Worm (Caenorhabditis elegans) whole organism, early embryonic: ENCODE results near the gene Y48A6B.8.

ENCODE experiments used
- B0310.2 ChIP-seq: sonication (generic microtip); optimal IDR thresholded peaks from 2 replicates; lab custom pipeline; 2016; ENCODE audit warnings: mild to moderate bottlenecking, missing genetic modification characterization, missing compliant biosample characterization
- F13C5.2 ChIP-seq: sonication (generic microtip); optimal IDR thresholded peaks from 2 replicates; lab custom pipeline; 2017; ENCODE audit warnings: mild to moderate bottlenecking, missing genetic modification characterization, inconsistent platforms, missing compliant biosample characterization
- aly-1 ChIP-seq: sonication (generic microtip); optimal IDR thresholded peaks from 2 replicates; lab custom pipeline; 2016; ENCODE audit warnings: missing genetic modification characterization, missing compliant biosample characterization
- ama-1 ChIP-seq: fragments of 150-350 bp; optimal IDR thresholded peaks from 2 replicates; lab custom pipeline; 2014
- ceh-13 ChIP-seq: fragments of 200-800 bp; sonication (Bioruptor generic); optimal IDR thresholded peaks from 2 replicates; lab custom pipeline; 2018; ENCODE audit warnings: mild to moderate bottlenecking, missing genetic modification characterization, missing compliant biosample characterization
- ceh-36 ChIP-seq: sonication (generic microtip); optimal IDR thresholded peaks from 2 replicates; lab custom pipeline; 2016; ENCODE audit warnings: missing genetic modification characterization, inconsistent platforms, missing compliant biosample characterization
- ets-7 ChIP-seq: sonication (generic microtip); optimal IDR thresholded peaks from 2 replicates; lab custom pipeline; 2016; ENCODE audit warnings: missing genotype, missing genetic modification characterization, missing compliant biosample characterization
- flt-1 ChIP-seq: fragments of 200-800 bp; sonication (Bioruptor generic); IDR thresholded peaks from 2 replicates; pipeline ENCODE4 v1.3.6; 2022; ENCODE audit warnings: missing genetic modification characterization, missing compliant biosample characterization
- hmbx-1 ChIP-seq: sonication (generic microtip); optimal IDR thresholded peaks from 2 replicates; lab custom pipeline; 2016; ENCODE audit warnings: mild to moderate bottlenecking, missing genetic modification characterization, missing compliant biosample characterization
- hmg-4 ChIP-seq: fragments of 200-800 bp; sonication (Bioruptor generic); optimal IDR thresholded peaks from 2 replicates; lab custom pipeline; 2018; ENCODE audit warnings: mild to moderate bottlenecking, missing genetic modification characterization, missing compliant biosample characterization
- hnd-1 ChIP-seq: sonication (generic microtip); optimal IDR thresholded peaks from 2 replicates; lab custom pipeline; 2016; ENCODE audit warnings: missing genetic modification characterization, missing compliant biosample characterization
- pes-1 ChIP-seq: fragments of 200-800 bp; sonication (Bioruptor generic); IDR thresholded peaks from 2 replicates; pipeline ENCODE4 v1.3.6; 2022; ENCODE audit warnings: missing genetic modification reagents, missing genetic modification characterization, missing compliant biosample characterization
- scrt-1 ChIP-seq: fragments of 200-800 bp; sonication (Bioruptor generic); IDR thresholded peaks from 2 replicates; pipeline ENCODE4 v1.3.6; 2022; ENCODE audit warnings: missing genetic modification characterization, missing compliant biosample characterization
- sea-1 ChIP-seq: fragments of 200-800 bp; sonication (Bioruptor generic); conservative IDR thresholded peaks from 2 replicates; pipeline ENCODE4 v1.3.6; 2022; ENCODE audit warnings: missing genetic modification characterization, missing compliant biosample characterization
- tbx-11 ChIP-seq: fragments of 200-800 bp; sonication (Bioruptor generic); IDR thresholded peaks from 2 replicates; pipeline ENCODE4 v1.3.6; 2022; ENCODE audit warnings: missing genetic modification characterization, missing compliant biosample characterization
- tbx-37 ChIP-seq: fragments of 200-800 bp; sonication (Bioruptor generic); conservative IDR thresholded peaks from 2 replicates; pipeline ENCODE4 v1.3.6; 2022; ENCODE audit warnings: missing genetic modification reagents, missing genetic modification characterization, missing compliant biosample characterization
- tra-4 ChIP-seq: sonication (generic microtip); optimal IDR thresholded peaks from 2 replicates; lab custom pipeline; 2017; ENCODE audit warnings: missing genetic modification characterization, missing compliant biosample characterization

The Y48A6B.8 gene

DNA sequence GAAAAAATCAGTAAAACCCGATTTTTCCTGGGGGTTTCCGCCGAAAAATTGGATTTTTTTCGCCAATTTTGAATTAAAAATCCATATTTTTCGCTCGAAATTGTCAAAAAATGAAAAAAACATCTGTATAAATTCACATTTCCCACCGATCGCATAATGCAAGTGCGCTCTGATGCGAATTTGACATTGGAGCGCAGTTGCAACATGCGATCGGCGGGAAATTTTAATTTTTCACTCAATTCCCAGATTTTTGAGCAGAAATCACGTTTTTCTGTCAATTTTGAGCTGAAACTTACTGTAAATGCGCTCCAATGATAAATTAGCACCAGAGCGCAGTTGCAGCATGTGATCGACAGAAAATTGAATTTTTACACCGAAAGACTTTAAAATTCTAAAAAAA is 35.3 kb upstream of the Y48A6B.8 start:
- no peak for TF ChIP-seq ceh-13 (GFP tag; lab: Kevin White, UChicago)
- TF ChIP-seq F13C5.2: no peak
- no peak for TF ChIP-seq ceh-36 (tag; lab: Kevin White, UChicago)
- no peak for TF ChIP-seq pes-1 (GFP tag; lab: Robert Waterston, UW)
- no peak for TF ChIP-seq B0310.2 (tag; lab: Kevin White, UChicago)
- TF ChIP-seq scrt-1 (GFP tag; lab: Robert Waterston, UW): no peak
- TF ChIP-seq tra-4 (tag; lab: Kevin White, UChicago): no peak
- no peak for TF ChIP-seq tbx-11 (GFP tag; lab: Robert Waterston, UW)
- TF ChIP-seq ama-1 (lab: Kevin White, UChicago): no peak
- TF ChIP-seq hmg-4 (GFP tag; lab: Kevin White, UChicago): no peak

DNA sequence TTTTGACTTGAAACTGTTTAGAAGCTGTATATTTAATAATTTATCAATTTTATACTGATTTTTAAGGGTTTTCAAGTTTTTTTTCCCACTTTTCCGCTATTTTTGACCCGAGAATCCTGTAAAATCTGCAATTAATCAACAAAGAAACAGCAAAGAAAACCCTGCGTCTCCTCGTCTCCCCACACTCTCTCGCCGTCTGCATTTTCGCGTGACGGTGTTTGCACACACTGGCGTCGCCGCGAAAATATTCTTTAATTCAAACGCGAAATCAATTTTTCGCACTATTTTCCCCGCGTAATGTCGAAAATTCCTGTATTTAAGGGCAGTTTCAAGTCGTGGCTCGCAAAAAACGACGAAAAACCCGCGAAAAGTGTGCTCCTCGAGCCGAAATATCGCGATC is 34.0 kb upstream of the Y48A6B.8 start, which contains the start of gene rsa-2:
Gene rsa-2 (plus strand): TSS at position 221 of the 400 bp plus-strand sequence.
- TF ChIP-seq ets-7 (tag; lab: Kevin White, UChicago) (no peak), scrt-1 (GFP tag; lab: Robert Waterston, UW) (no peak), hmbx-1 (no peak), sea-1 (GFP tag; lab: Robert Waterston, UW) (no peak), hmg-4 (GFP tag; lab: Kevin White, UChicago) (no peak), tra-4 (tag; lab: Kevin White, UChicago) (no peak), tbx-11 (GFP tag; lab: Robert Waterston, UW) (no peak), F13C5.2 (peak; percentile 52)

DNA sequence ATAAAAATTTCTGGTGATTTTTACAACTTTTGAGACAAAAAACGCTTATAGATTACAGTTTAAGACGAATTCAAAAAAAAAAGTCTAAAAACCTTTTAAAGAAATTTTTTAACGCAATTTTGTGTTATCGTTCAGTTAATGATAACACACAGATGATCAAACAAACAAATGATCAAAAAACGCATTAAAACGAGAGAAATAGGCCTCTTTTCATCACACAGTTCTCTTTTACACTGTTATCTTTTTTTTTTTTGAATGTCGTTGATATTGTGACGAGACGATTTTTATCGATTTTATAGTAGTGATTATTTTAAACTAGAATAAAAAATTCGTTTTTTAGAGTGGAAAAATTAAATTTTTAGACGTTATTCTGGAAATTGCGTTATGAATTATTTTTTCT is 30.5 kb upstream of the Y48A6B.8 start:
- TF ChIP-seq ceh-36 (tag; lab: Kevin White, UChicago): no peak
- no peak for TF ChIP-seq hmg-4 (GFP tag; lab: Kevin White, UChicago)
- no peak for TF ChIP-seq tbx-11 (GFP tag; lab: Robert Waterston, UW)
- TF ChIP-seq B0310.2 (tag; lab: Kevin White, UChicago): no peak
- no peak for TF ChIP-seq hnd-1 (tag; lab: Kevin White, UChicago)
- no peak for TF ChIP-seq aly-1 (tag; lab: Kevin White, UChicago)
- no peak for TF ChIP-seq ets-7 (tag; lab: Kevin White, UChicago)
- TF ChIP-seq tbx-37 (GFP tag; lab: Robert Waterston, UW): no peak
- TF ChIP-seq flt-1 (GFP tag; lab: Robert Waterston, UW): no peak
- no peak for TF ChIP-seq sea-1 (GFP tag; lab: Robert Waterston, UW)
- no peak for TF ChIP-seq scrt-1 (GFP tag; lab: Robert Waterston, UW)
- no peak for TF ChIP-seq ceh-13 (GFP tag; lab: Kevin White, UChicago)
- TF ChIP-seq F13C5.2: no peak
- TF ChIP-seq ama-1 (lab: Kevin White, UChicago): no peak
- no peak for TF ChIP-seq hmbx-1
- no peak for TF ChIP-seq tra-4 (tag; lab: Kevin White, UChicago)
- TF ChIP-seq pes-1 (GFP tag; lab: Robert Waterston, UW): no peak

DNA sequence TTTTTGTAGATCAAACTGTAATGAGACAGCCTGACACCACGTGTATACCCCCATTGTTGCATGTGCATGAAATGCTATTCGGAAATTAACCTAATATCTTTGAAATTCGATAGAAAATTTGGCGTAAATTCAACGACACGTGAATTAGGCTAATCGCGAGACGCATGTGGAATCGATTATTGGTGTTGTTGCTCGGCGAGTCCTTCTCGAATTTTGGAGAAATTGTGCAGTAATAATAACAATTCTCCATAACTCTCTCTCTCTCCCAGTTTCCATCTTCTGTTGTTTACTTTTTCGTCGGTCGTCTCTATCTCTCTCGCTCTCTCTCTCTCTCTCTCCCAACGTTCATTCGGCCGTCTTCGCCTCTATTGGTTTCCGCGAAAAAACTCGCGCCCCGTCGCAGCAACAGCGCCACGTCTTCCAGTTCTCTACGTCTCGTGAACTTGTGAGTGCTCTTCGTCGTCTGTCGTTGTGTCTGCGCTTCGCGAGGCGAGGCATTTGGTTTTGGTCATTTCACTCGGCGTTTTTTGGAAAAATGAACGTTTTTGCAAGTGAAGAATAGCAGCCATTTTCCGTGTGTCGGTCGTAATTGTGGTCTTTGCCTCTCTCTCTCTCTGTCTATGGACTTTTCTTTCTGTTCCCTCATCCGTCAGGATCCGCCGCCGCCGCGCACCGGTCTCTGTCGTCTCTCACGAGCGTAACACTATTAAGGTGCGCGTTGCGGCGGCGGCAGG is 25.5 kb upstream of the Y48A6B.8 start:
- TF ChIP-seq hnd-1 (tag; lab: Kevin White, UChicago) (no peak), aly-1 (tag; lab: Kevin White, UChicago) (no peak), sea-1 (GFP tag; lab: Robert Waterston, UW) (no peak), flt-1 (GFP tag; lab: Robert Waterston, UW) (no peak), ama-1 (lab: Kevin White, UChicago) (no peak), tra-4 (tag; lab: Kevin White, UChicago) (no peak), tbx-11 (GFP tag; lab: Robert Waterston, UW) (no peak), ceh-36 (tag; lab: Kevin White, UChicago) (no peak), ets-7 (tag; lab: Kevin White, UChicago) (no peak)

DNA sequence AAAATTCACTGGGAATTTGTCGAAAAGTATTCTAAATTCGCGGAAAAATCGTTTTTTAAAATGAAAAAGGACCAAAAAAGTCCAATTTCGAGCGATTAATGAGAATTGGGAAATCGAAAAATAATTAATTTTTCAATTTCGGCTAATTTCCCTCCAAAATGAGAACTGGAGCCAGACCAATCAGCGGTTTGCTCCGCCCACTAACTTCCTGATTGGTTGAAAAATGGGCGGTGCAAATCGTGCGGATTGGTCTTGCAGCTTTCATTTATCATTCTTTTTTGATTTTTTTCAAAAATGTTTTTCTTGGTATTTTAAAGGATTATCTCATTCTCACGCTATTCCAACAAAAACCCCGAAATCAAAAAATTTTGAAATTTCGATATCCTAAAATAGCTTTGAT is 24.8 kb upstream of the Y48A6B.8 start:
- no peak for TF ChIP-seq tbx-11 (GFP tag; lab: Robert Waterston, UW)
- TF ChIP-seq pes-1 (GFP tag; lab: Robert Waterston, UW): no peak
- TF ChIP-seq tra-4 (tag; lab: Kevin White, UChicago): no peak
- no peak for TF ChIP-seq ets-7 (tag; lab: Kevin White, UChicago)
- TF ChIP-seq hmg-4 (GFP tag; lab: Kevin White, UChicago): no peak
- TF ChIP-seq aly-1 (tag; lab: Kevin White, UChicago): no peak
- TF ChIP-seq hnd-1 (tag; lab: Kevin White, UChicago): no peak

DNA sequence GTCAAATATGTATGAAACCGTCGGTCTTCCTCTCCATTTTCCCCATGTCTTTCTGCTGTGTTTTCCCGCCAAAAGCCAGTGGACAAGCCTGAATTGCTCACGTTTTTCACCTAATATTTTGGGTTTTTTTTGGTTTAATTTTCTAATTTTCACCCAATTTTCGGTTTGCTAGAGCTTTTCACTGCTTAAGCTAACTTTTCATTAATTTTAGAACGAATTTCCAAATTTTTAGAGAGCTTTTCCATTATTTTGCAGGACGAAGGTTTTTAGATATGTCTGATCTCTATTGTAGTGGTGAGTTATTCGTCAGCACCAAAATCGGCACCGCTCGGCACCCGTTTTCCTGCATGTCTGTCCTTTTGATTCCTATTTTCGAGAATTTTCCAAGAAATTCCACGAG is 24.4 kb upstream of the Y48A6B.8 start:
- TF ChIP-seq hmg-4 (GFP tag; lab: Kevin White, UChicago) (no peak), B0310.2 (tag; lab: Kevin White, UChicago) (no peak), ets-7 (tag; lab: Kevin White, UChicago) (no peak), hmbx-1 (no peak), ceh-36 (tag; lab: Kevin White, UChicago) (no peak), tbx-11 (GFP tag; lab: Robert Waterston, UW) (no peak), pes-1 (GFP tag; lab: Robert Waterston, UW) (no peak), scrt-1 (GFP tag; lab: Robert Waterston, UW) (no peak), ama-1 (lab: Kevin White, UChicago) (no peak), tbx-37 (GFP tag; lab: Robert Waterston, UW) (no peak), flt-1 (GFP tag; lab: Robert Waterston, UW) (no peak), hnd-1 (tag; lab: Kevin White, UChicago) (no peak), tra-4 (tag; lab: Kevin White, UChicago) (no peak), aly-1 (tag; lab: Kevin White, UChicago) (no peak), sea-1 (GFP tag; lab: Robert Waterston, UW) (no peak), F13C5.2 (no peak), ceh-13 (GFP tag; lab: Kevin White, UChicago) (no peak)
